Fruit fly (Drosophila melanogaster): ENCODE results near the gene CG3902.

The CG3902 gene

dm6 chr3L:18881613-18882012 lies 16.5 kb downstream of the CG3902 start:
- TF ChIP-seq cic (GFP tag; optimal IDR thresholded peaks at IDR 0.05): no peak

DNA sequence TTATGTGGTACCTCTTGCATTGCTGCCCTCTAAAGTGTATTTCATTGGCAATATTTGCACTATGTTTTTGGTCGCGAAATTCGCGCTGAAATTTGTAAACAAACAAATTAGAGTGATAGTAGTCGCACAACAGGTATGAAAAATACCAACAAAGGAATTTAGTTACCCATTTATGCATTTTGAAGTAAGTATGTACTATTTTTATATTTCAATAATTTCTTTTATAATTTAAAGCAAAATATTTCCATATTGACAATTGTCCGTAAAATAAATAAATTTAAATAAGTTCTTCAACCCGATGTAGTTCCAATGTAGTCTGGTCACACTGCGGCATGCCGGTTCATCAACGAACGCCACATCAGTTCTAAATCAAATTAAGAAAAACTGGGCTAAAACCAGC lies 25.7 kb downstream of the CG3902 start, which contains the start of the genes Rad9 and Uggt:
Gene Rad9 (minus strand): TSS at position 114 of the 400 bp plus-strand sequence.
Gene Uggt (plus strand): TSS at position 308 of the 400 bp plus-strand sequence.
- TF ChIP-seq cic (GFP tag; optimal IDR thresholded peaks at IDR 0.05) (no peak), CG7045 (GFP tag; optimal IDR thresholded peaks at IDR 0.05) (no peak), cnc (optimal IDR thresholded peaks at IDR 0.05) (no peak), CG14711 (tag; optimal IDR thresholded peaks at IDR 0.05) (peak; percentile 49), CG33017 (tag; optimal IDR thresholded peaks at IDR 0.05) (peak; percentile 13), Hr96 (GFP tag; optimal IDR thresholded peaks at IDR 0.05) (no peak), CG5204 (GFP tag; optimal IDR thresholded peaks at IDR 0.05) (no peak), toe (GFP tag; optimal IDR thresholded peaks at IDR 0.05) (no peak), Mnt (GFP tag; optimal IDR thresholded peaks at IDR 0.05) (no peak), kay (GFP tag; ENCODE audit: borderline replicate concordance) (no peak), CG7101 (tag; optimal IDR thresholded peaks at IDR 0.05) (peak; percentile 30), bab1 (GFP tag; optimal IDR thresholded peaks at IDR 0.05) (peak; percentile 30), CG12768 (GFP tag; optimal IDR thresholded peaks at IDR 0.05) (no peak), Crg-1 (GFP tag; optimal IDR thresholded peaks at IDR 0.05) (no peak), pad (GFP tag; optimal IDR thresholded peaks at IDR 0.05) (no peak), CG11617 (GFP tag; optimal IDR thresholded peaks at IDR 0.05) (peak; percentile 37), CG1620 (GFP tag; optimal IDR thresholded peaks at IDR 0.05) (no peak), ovo (GFP tag; optimal IDR thresholded peaks at IDR 0.05) (no peak), Clk (GFP tag; optimal IDR thresholded peaks at IDR 0.05) (no peak), tj (GFP tag; optimal IDR thresholded peaks at IDR 0.05) (no peak)

DNA sequence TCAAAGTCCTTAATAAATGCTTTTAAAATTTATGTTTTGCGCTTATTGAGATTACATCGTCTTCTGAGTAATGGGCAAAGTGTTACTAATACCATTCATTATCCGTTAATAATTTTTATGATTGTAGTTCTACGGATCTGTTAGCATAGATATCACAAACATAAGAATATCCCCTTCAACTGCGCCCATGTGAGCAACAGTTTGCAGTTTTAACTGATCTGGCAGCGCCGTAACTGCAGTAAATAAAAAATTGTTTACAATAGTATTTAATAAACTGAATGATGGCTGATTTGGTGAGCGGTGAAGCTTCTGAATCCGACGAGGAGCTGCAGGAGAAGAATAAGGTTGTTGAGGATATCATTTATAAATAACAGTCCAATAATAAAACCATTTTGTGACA lies 28.1 kb downstream of the CG3902 start, which contains the start of gene Blos3:
Gene Blos3 (plus strand): TSS at position 198 of the 400 bp plus-strand sequence.
- TF ChIP-seq Clk (GFP tag; optimal IDR thresholded peaks at IDR 0.05) (peak; percentile 19), CG14711 (tag; optimal IDR thresholded peaks at IDR 0.05) (peak; percentile 54), CG5204 (GFP tag; optimal IDR thresholded peaks at IDR 0.05) (no peak), pad (GFP tag; optimal IDR thresholded peaks at IDR 0.05) (no peak), CG1620 (GFP tag; optimal IDR thresholded peaks at IDR 0.05) (peak; percentile 34), CG7101 (tag; optimal IDR thresholded peaks at IDR 0.05) (peak; percentile 62), tj (GFP tag; optimal IDR thresholded peaks at IDR 0.05) (peak; percentile 22), Hr96 (GFP tag; optimal IDR thresholded peaks at IDR 0.05) (no peak), toe (GFP tag; optimal IDR thresholded peaks at IDR 0.05) (peak; percentile 43), CG12768 (GFP tag; optimal IDR thresholded peaks at IDR 0.05) (peak; percentile 3), Mnt (GFP tag; optimal IDR thresholded peaks at IDR 0.05) (peak; percentile 23), CG11617 (GFP tag; optimal IDR thresholded peaks at IDR 0.05) (peak; percentile 45), Crg-1 (GFP tag; optimal IDR thresholded peaks at IDR 0.05) (no peak), cnc (optimal IDR thresholded peaks at IDR 0.05) (no peak), ovo (GFP tag; optimal IDR thresholded peaks at IDR 0.05) (no peak), kay (GFP tag; ENCODE audit: borderline replicate concordance) (no peak), bab1 (GFP tag; optimal IDR thresholded peaks at IDR 0.05) (peak; percentile 52), cic (GFP tag; optimal IDR thresholded peaks at IDR 0.05) (no peak), CG33017 (tag; optimal IDR thresholded peaks at IDR 0.05) (peak; percentile 47), CG7045 (GFP tag; optimal IDR thresholded peaks at IDR 0.05) (peak; percentile 24)

dm6 chr3L:18869035-18869826 lies 28.9 kb downstream of the CG3902 start, which contains the start of gene Grx1:
Gene Grx1, plus strand, starts transcription at chr3L:18869230.
- TF ChIP-seq CG5204 (GFP tag; optimal IDR thresholded peaks at IDR 0.05): peak; percentile 80
- TF ChIP-seq bab1 (GFP tag; optimal IDR thresholded peaks at IDR 0.05): peak; percentile 67
- TF ChIP-seq kay (GFP tag; ENCODE audit: borderline replicate concordance): no peak
- TF ChIP-seq CG11617 (GFP tag; optimal IDR thresholded peaks at IDR 0.05): peak; percentile 83
- TF ChIP-seq CG7045 (GFP tag; optimal IDR thresholded peaks at IDR 0.05): peak; percentile 72
- TF ChIP-seq pad (GFP tag; optimal IDR thresholded peaks at IDR 0.05): peak; percentile 19
- peak; percentile 31 for TF ChIP-seq CG12768 (GFP tag; optimal IDR thresholded peaks at IDR 0.05)
- TF ChIP-seq Mnt (GFP tag; optimal IDR thresholded peaks at IDR 0.05): peak; percentile 63
- peak; percentile 37 for TF ChIP-seq CG33017 (tag; optimal IDR thresholded peaks at IDR 0.05)
- TF ChIP-seq Hr96 (GFP tag; optimal IDR thresholded peaks at IDR 0.05): peak; percentile 60
- TF ChIP-seq ovo (GFP tag; optimal IDR thresholded peaks at IDR 0.05): no peak
- TF ChIP-seq Clk (GFP tag; optimal IDR thresholded peaks at IDR 0.05): peak; percentile 30
- peak; percentile 46 for TF ChIP-seq CG1620 (GFP tag; optimal IDR thresholded peaks at IDR 0.05)
- peak; percentile 77 for TF ChIP-seq CG7101 (tag; optimal IDR thresholded peaks at IDR 0.05)
- peak; percentile 53 for TF ChIP-seq Crg-1 (GFP tag; optimal IDR thresholded peaks at IDR 0.05)
- TF ChIP-seq cnc (optimal IDR thresholded peaks at IDR 0.05): no peak
- TF ChIP-seq CG14711 (tag; optimal IDR thresholded peaks at IDR 0.05): peak; percentile 84
- TF ChIP-seq cic (GFP tag; optimal IDR thresholded peaks at IDR 0.05): peak; percentile 63
- peak; percentile 75 for TF ChIP-seq toe (GFP tag; optimal IDR thresholded peaks at IDR 0.05)
- peak; percentile 56 for TF ChIP-seq tj (GFP tag; optimal IDR thresholded peaks at IDR 0.05)

DNA sequence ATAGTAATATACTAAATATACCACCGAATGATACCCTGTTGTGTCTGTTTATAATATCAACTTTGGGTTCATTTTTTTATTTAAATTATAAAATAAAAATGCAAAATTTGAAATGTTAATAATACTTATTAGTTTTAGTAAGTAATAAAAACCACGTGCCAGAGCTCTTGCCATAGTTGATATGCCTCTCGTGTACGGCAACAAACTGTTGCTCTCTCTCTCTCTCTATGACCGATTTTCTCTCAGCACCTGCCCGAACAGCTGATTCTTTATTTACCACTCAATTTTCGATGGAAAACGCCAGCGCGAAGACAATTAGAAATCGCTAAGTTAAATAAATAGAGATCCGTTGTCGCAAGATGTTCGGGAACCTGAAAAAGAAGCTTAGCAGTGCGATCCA lies 30.6 kb downstream of the CG3902 start, which contains the start of gene Dysb:
Gene Dysb (plus strand): TSS at position 251 of the 400 bp plus-strand sequence.
- TF ChIP-seq CG7101 (tag; optimal IDR thresholded peaks at IDR 0.05): peak; percentile 87
- TF ChIP-seq CG11617 (GFP tag; optimal IDR thresholded peaks at IDR 0.05): peak; percentile 87
- TF ChIP-seq cic (GFP tag; optimal IDR thresholded peaks at IDR 0.05): peak; percentile 52
- peak; percentile 11 for TF ChIP-seq Clk (GFP tag; optimal IDR thresholded peaks at IDR 0.05)
- peak; percentile 5 for TF ChIP-seq toe (GFP tag; optimal IDR thresholded peaks at IDR 0.05)
- peak; percentile 83 for TF ChIP-seq CG7045 (GFP tag; optimal IDR thresholded peaks at IDR 0.05)
- TF ChIP-seq pad (GFP tag; optimal IDR thresholded peaks at IDR 0.05): peak; percentile 53
- peak; percentile 51 for TF ChIP-seq ovo (GFP tag; optimal IDR thresholded peaks at IDR 0.05)
- TF ChIP-seq CG5204 (GFP tag; optimal IDR thresholded peaks at IDR 0.05): peak; percentile 71
- TF ChIP-seq CG14711 (tag; optimal IDR thresholded peaks at IDR 0.05): peak; percentile 80
- TF ChIP-seq bab1 (GFP tag; optimal IDR thresholded peaks at IDR 0.05): peak; percentile 88
- TF ChIP-seq CG33017 (tag; optimal IDR thresholded peaks at IDR 0.05): peak; percentile 87
- TF ChIP-seq cnc (optimal IDR thresholded peaks at IDR 0.05): no peak
- peak; percentile 64 for TF ChIP-seq Mnt (GFP tag; optimal IDR thresholded peaks at IDR 0.05)
- peak; percentile 34 for TF ChIP-seq CG1620 (GFP tag; optimal IDR thresholded peaks at IDR 0.05)
- peak; percentile 84 for TF ChIP-seq CG12768 (GFP tag; optimal IDR thresholded peaks at IDR 0.05)
- peak; percentile 13 for TF ChIP-seq Hr96 (GFP tag; optimal IDR thresholded peaks at IDR 0.05)
- TF ChIP-seq tj (GFP tag; optimal IDR thresholded peaks at IDR 0.05): peak; percentile 62
- no peak for TF ChIP-seq Crg-1 (GFP tag; optimal IDR thresholded peaks at IDR 0.05)
- no peak for TF ChIP-seq kay (GFP tag; ENCODE audit: borderline replicate concordance)
